Fruit fly (Drosophila melanogaster): Measurements from ENCODE around the gene CG5466.

Gene CG5466

DNA sequence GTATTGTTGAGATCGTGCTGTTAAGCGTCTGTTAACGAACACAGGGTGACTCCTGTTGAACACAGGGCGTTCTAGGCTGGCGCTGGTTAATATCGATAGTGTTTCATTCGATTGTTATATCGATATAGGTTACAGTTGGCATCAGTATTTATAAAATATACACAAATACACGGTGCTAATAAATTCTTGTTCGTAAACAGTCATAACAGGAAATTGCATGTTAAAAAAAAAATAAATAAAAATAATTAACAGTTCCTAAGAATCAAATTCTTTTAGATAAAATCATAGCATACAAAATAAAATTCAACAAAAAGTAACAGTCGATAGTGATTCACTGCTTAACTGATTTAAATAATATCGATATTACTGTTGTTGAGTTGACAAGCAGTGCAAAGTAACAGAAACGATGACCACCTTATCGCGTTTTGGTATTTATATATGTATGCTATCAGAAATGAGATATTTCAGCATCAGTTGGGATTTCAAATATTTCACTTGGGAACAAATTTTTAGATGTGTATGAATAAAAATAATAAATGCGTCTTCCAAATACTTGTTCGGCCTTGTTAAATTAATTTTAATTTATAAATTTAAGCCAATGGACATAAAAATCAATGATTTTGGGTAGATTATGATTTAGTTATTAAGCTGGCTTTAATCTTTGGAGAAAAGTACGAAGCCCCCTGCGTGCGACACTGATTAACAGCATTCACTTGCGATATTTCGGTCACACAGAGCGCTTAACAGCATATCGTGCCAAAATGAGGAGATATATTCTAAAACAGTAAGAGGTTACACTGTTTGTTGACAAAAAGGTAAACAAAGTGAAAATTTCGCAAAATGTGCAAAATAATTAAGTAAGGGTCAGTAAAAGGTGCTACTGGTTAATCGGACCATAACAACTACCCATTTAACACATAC is 17.3 kb downstream of the CG5466 start, which contains the start of the genes Pi3K92E and Lrrk (continued):
- TF ChIP-seq CG18476 (GFP tag; optimal IDR thresholded peaks at IDR 0.05) (no peak), CG18599 (GFP tag; optimal IDR thresholded peaks at IDR 0.05) (no peak), Trl (optimal IDR thresholded peaks at IDR 0.05) (no peak), Trl (GFP tag; optimal IDR thresholded peaks at IDR 0.05) (no peak), B-H1 (GFP tag; IDR thresholded peaks at IDR 0.05) (no peak), E2f2 (GFP tag; IDR thresholded peaks at IDR 0.05) (no peak), Ets65A (GFP tag) (peak; percentile 93), lilli (GFP tag; optimal IDR thresholded peaks at IDR 0.05) (no peak), GATAe (GFP tag; conservative IDR thresholded peaks at IDR 0.05) (no peak), chinmo (GFP tag; IDR thresholded peaks at IDR 0.05; ENCODE audit: partially characterized antibody) (peak; percentile 77; the same call in 2 of the 4 replicates), CG16813 (GFP tag; IDR thresholded peaks at IDR 0.05; ENCODE audit: partially characterized antibody) (peak; percentile 93), bsh (GFP tag; optimal IDR thresholded peaks at IDR 0.05) (peak in 1 of 2 experiments; percentile 21), seq (GFP tag; IDR thresholded peaks at IDR 0.05) (no peak), CG12104 (GFP tag; optimal IDR thresholded peaks at IDR 0.05) (no peak), Nf-YB (GFP tag; optimal IDR thresholded peaks at IDR 0.05) (no peak), Rfx (GFP tag; IDR thresholded peaks at IDR 0.05) (peak; percentile 67), chn (GFP tag; optimal IDR thresholded peaks at IDR 0.05) (no peak), mirr (GFP tag; optimal IDR thresholded peaks at IDR 0.05) (no peak), tap (tag; optimal IDR thresholded peaks at IDR 0.05) (no peak), zf30C (GFP tag; optimal IDR thresholded peaks at IDR 0.05) (no peak), E2f1 (GFP tag; IDR thresholded peaks at IDR 0.05) (no peak), CG4404 (GFP tag; IDR thresholded peaks at IDR 0.05) (no peak), CG12219 (GFP tag; optimal IDR thresholded peaks at IDR 0.05) (no peak), CG6791 (GFP tag; IDR thresholded peaks at IDR 0.05; ENCODE audit: partially characterized antibody) (peak; percentile 80), CG32532 (GFP tag; IDR thresholded peaks at IDR 0.05) (peak; percentile 28; the same call in 1 of the 2 replicates), C15 (GFP tag; IDR thresholded peaks at IDR 0.05) (no peak), CG32772 (GFP tag; IDR thresholded peaks at IDR 0.05) (no peak), Oaz (GFP tag; IDR thresholded peaks at IDR 0.05) (no peak), Atf3 (GFP tag; optimal IDR thresholded peaks at IDR 0.05) (no peak), Doc3 (GFP tag; IDR thresholded peaks at IDR 0.05; ENCODE audit: partially characterized antibody) (peak; percentile 74), Dll (GFP tag; IDR thresholded peaks at IDR 0.05; ENCODE audit: partially characterized antibody) (peak; percentile 93), CoRest (tag; optimal IDR thresholded peaks at IDR 0.05) (peak; percentile 62), gsb (GFP tag; IDR thresholded peaks at IDR 0.05) (no peak), ro (GFP tag; IDR thresholded peaks at IDR 0.05) (no peak), CG6854 (GFP tag; optimal IDR thresholded peaks at IDR 0.05) (no peak), CG14710 (tag; optimal IDR thresholded peaks at IDR 0.05) (peak; percentile 29), nmo (GFP tag; optimal IDR thresholded peaks at IDR 0.05) (peak; percentile 19), CG1602 (GFP tag; optimal IDR thresholded peaks at IDR 0.05) (no peak), CG10543 (GFP tag; optimal IDR thresholded peaks at IDR 0.05) (no peak), CG3847 (GFP tag; IDR thresholded peaks at IDR 0.05) (no peak), her (GFP tag; optimal IDR thresholded peaks at IDR 0.05) (no peak), CG15696 (tag; optimal IDR thresholded peaks at IDR 0.05) (peak; percentile 25), CG5180 (GFP tag; optimal IDR thresholded peaks at IDR 0.05) (no peak), row (GFP tag; IDR thresholded peaks at IDR 0.05) (peak; percentile 54; the same call in 2 of the 3 replicates), CG16863 (GFP tag; optimal IDR thresholded peaks at IDR 0.05) (no peak), ato (GFP tag; IDR thresholded peaks at IDR 0.05; ENCODE audit: partially characterized antibody) (peak; percentile 57; the same call in 1 of the 2 replicates), Mes4 (GFP tag; optimal IDR thresholded peaks at IDR 0.05) (no peak), Sox100B (GFP tag; optimal IDR thresholded peaks at IDR 0.05) (no peak), Bdp1 (GFP tag; optimal IDR thresholded peaks at IDR 0.05) (no peak)
